Worm (Caenorhabditis elegans): ENCODE data around the gene kin-21.

Gene kin-21

ce11 chrIV:9825196-9825744, 7.4 kb upstream of the kin-21 start, which contains the start of gene mtr-4:
mtr-4 (plus strand) TSS chrIV:9825694.
- TF ChIP-seq madf-6 (GFP tag; IDR thresholded peaks at IDR 0.05) (peak; percentile 96), aptf-2 (GFP tag; conservative IDR thresholded peaks at IDR 0.05) (no peak), dox-1 (GFP tag; IDR thresholded peaks at IDR 0.05) (peak; percentile 77; the same call in 1 of the 2 replicates), nhr-27 (tag; optimal IDR thresholded peaks at IDR 0.05) (no peak), F22D6.2 (tag; optimal IDR thresholded peaks at IDR 0.05) (no peak), ztf-3 (GFP tag; optimal IDR thresholded peaks at IDR 0.05) (no peak), nfyb-1 (GFP tag; IDR thresholded peaks at IDR 0.05) (no peak), T26A5.8 (tag; optimal IDR thresholded peaks at IDR 0.05) (no peak), madf-8 (GFP tag; conservative IDR thresholded peaks at IDR 0.05) (peak; percentile 90), madf-3 (GFP tag; IDR thresholded peaks at IDR 0.05) (peak; percentile 64; the same call in 1 of the 2 replicates), attf-5 (GFP tag; optimal IDR thresholded peaks at IDR 0.05) (peak; percentile 71), Y67H2A.10 (GFP tag; conservative IDR thresholded peaks at IDR 0.05) (no peak), sea-2 (GFP tag; IDR thresholded peaks at IDR 0.05) (no peak), xnd-1 (tag; optimal IDR thresholded peaks at IDR 0.05) (peak; percentile 93), nhr-179 (tag; optimal IDR thresholded peaks at IDR 0.05) (no peak), hsf-1 (GFP tag; IDR thresholded peaks at IDR 0.05) (peak; percentile 72), athp-1 (tag; optimal IDR thresholded peaks at IDR 0.05) (peak; percentile 34), B0035.1 (tag; optimal IDR thresholded peaks at IDR 0.05) (no peak), F55B11.4 (tag; optimal IDR thresholded peaks at IDR 0.05; ENCODE audit: borderline replicate concordance, insufficient read depth) (no peak), ekl-4 (GFP tag; IDR thresholded peaks at IDR 0.05) (peak; percentile 43; the same call in 1 of the 2 replicates), F49E8.2 (tag; optimal IDR thresholded peaks at IDR 0.05; ENCODE audit: insufficient read depth) (peak; percentile 47), B0336.3 (GFP tag; IDR thresholded peaks at IDR 0.05) (0 out of 2 replicates have a peak, but pooled peaks have one; percentile 34), lin-35 (GFP tag; optimal IDR thresholded peaks at IDR 0.05) (no peak), akir-1 (GFP tag; optimal IDR thresholded peaks at IDR 0.05) (no peak), lsl-1 (GFP tag; optimal IDR thresholded peaks at IDR 0.05) (peak; percentile 98), hmg-20 (GFP tag; IDR thresholded peaks at IDR 0.05) (no peak), lin-54 (GFP tag; optimal IDR thresholded peaks at IDR 0.05) (peak; percentile 62), tbp1 (GFP tag; optimal IDR thresholded peaks at IDR 0.05) (peak; percentile 30), fkh-3 (tag; optimal IDR thresholded peaks at IDR 0.05) (no peak), ceh-100 (GFP tag; IDR thresholded peaks at IDR 0.05) (peak; percentile 43), gei-17 (GFP tag; optimal IDR thresholded peaks at IDR 0.05) (no peak), F33H1.4 (GFP tag; IDR thresholded peaks at IDR 0.05) (peak; percentile 96), ceh-58 (GFP tag; IDR thresholded peaks at IDR 0.05) (no peak), efl-1 (GFP tag; optimal IDR thresholded peaks at IDR 0.05) (peak; percentile 74), hmg-1.2 (GFP tag; IDR thresholded peaks at IDR 0.05) (peak; percentile 51), snpc-3.4 (tag; optimal IDR thresholded peaks at IDR 0.05) (peak; percentile 27), mcd-1 (GFP tag; IDR thresholded peaks at IDR 0.05) (peak; percentile 91), C17E4.6 (GFP tag; IDR thresholded peaks at IDR 0.05) (peak; percentile 23; the same call in 1 of the 2 replicates), hrde-1 (tag; optimal IDR thresholded peaks at IDR 0.05; ENCODE audit: borderline replicate concordance) (no peak), attf-6 (GFP tag; IDR thresholded peaks at IDR 0.05) (0 out of 2 replicates have a peak, but pooled peaks have one; percentile 17), snpc-4 (GFP tag; optimal IDR thresholded peaks at IDR 0.05) (peak; percentile 64), snpc-4 (tag; optimal IDR thresholded peaks at IDR 0.05) (peak in 3 of 4 experiments; percentile 9 to 71 (median 69)), mxl-1 (tag; optimal IDR thresholded peaks at IDR 0.05) (no peak), ztf-22 (GFP tag; optimal IDR thresholded peaks at IDR 0.05) (no peak), pbrm-1 (GFP tag; IDR thresholded peaks at IDR 0.05) (peak; percentile 53; the same call in 1 of the 2 replicates), D2030.7 (GFP tag; IDR thresholded peaks at IDR 0.05) (peak; percentile 85), nhr-80 (tag; optimal IDR thresholded peaks at IDR 0.05) (peak; percentile 69), Y95B8A.8 (GFP tag; IDR thresholded peaks at IDR 0.05) (0 out of 2 replicates have a peak, but pooled peaks have one; percentile 74)
